Fruit fly (Drosophila melanogaster): ENCODE results near the gene gwl.

The gwl gene

dm6 chr3R:18703514-18703913 lies 42.7 kb upstream of the gwl start:
- TF ChIP-seq CG15479 (GFP tag; optimal IDR thresholded peaks at IDR 0.05) (no peak), CG13894 (tag; optimal IDR thresholded peaks at IDR 0.05) (peak; percentile 92), amos (GFP tag; IDR thresholded peaks at IDR 0.05; ENCODE audit: partially characterized antibody) (no peak), CG31441 (GFP tag; IDR thresholded peaks at IDR 0.05) (no peak), ro (GFP tag; IDR thresholded peaks at IDR 0.05) (no peak), rib (GFP tag; IDR thresholded peaks at IDR 0.05) (no peak), E2f2 (GFP tag; IDR thresholded peaks at IDR 0.05) (no peak), Abd-B (GFP tag; optimal IDR thresholded peaks at IDR 0.05) (no peak), CG9817 (tag; optimal IDR thresholded peaks at IDR 0.05) (no peak), slbo (GFP tag; IDR thresholded peaks at IDR 0.05) (0 out of 2 replicates have a peak, but pooled peaks have one; percentile 11), CG10979 (tag; optimal IDR thresholded peaks at IDR 0.05) (no peak), Spps (tag; optimal IDR thresholded peaks at IDR 0.05) (no peak)

- TF ChIP-seq Blimp-1 (GFP tag; optimal IDR thresholded peaks at IDR 0.05) (no peak), Nf-YC (tag; optimal IDR thresholded peaks at IDR 0.05) (peak; percentile 87), CG6272 (GFP tag; IDR thresholded peaks at IDR 0.05) (no peak), Deaf1 (tag; optimal IDR thresholded peaks at IDR 0.05) (peak; percentile 31), crol (GFP tag; IDR thresholded peaks at IDR 0.05) (peak; percentile 33; the same call in 1 of the 2 replicates), pfk (GFP tag; optimal IDR thresholded peaks at IDR 0.05) (peak; percentile 55), tx (GFP tag; optimal IDR thresholded peaks at IDR 0.05) (no peak), Nf-YB (GFP tag; optimal IDR thresholded peaks at IDR 0.05) (peak; percentile 74), fu2 (GFP tag; optimal IDR thresholded peaks at IDR 0.05) (no peak), CG8281 (tag; optimal IDR thresholded peaks at IDR 0.05) (no peak), abd-A (tag; optimal IDR thresholded peaks at IDR 0.05) (peak; percentile 71), onecut (GFP tag; IDR thresholded peaks at IDR 0.05) (peak; percentile 67; the same call in 1 of the 2 replicates), ewg (GFP tag; optimal IDR thresholded peaks at IDR 0.05) (peak; percentile 86), fd3F (GFP tag; optimal IDR thresholded peaks at IDR 0.05) (no peak)
These were observed 41.0 kb upstream of the gwl start, which contains the start of the genes ChAT and VAChT for dm6 chr3R:18705150-18705549. TSS of gene ChAT (plus strand) at chr3R:18705501. TSS of gene VAChT (plus strand) at chr3R:18705501.

dm6 chr3R:18706289-18706688 lies 39.9 kb upstream of the gwl start:
- TF ChIP-seq Opbp (GFP tag; IDR thresholded peaks at IDR 0.05; ENCODE audit: partially characterized antibody) (no peak), wdn (GFP tag; IDR thresholded peaks at IDR 0.05) (no peak), sd (tag; optimal IDR thresholded peaks at IDR 0.05) (no peak), Hmx (GFP tag; optimal IDR thresholded peaks at IDR 0.05) (no peak), pfk (GFP tag; optimal IDR thresholded peaks at IDR 0.05) (peak; percentile 93), Pdp1 (GFP tag; optimal IDR thresholded peaks at IDR 0.05) (peak in 1 of 2 experiments; percentile 7), CG7839 (tag; optimal IDR thresholded peaks at IDR 0.05) (no peak), CG12659 (GFP tag; optimal IDR thresholded peaks at IDR 0.05) (no peak), Deaf1 (tag; optimal IDR thresholded peaks at IDR 0.05) (peak; percentile 22), Trl (optimal IDR thresholded peaks at IDR 0.05) (no peak), Trl (GFP tag; optimal IDR thresholded peaks at IDR 0.05) (no peak), CG10267 (tag; optimal IDR thresholded peaks at IDR 0.05) (no peak), CG10959 (GFP tag; IDR thresholded peaks at IDR 0.05) (no peak), abd-A (tag; optimal IDR thresholded peaks at IDR 0.05) (peak; percentile 15)
